Comparison of ENCODE assay signal across 1 fruit fly cellular context in the genomic region with DNA sequence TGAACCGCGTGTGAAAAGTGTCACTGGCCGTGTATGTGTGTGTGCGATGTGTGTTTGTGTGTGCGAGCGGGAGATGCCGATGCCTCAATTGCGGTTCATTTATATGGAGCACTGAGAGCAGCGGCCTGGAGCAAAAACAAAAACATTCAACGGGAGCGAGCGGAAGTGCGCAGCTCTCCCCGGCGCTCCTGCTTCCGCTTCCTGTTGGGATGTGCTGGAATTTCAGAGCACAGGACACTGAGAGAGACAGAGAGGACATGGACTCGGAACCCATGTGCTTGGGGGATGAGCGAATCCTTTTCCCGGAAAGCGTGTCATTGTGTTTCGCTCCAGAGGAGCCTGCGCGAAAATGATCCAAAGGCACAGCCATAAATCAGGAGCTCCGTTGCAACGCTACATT.
TF ChIP-seq lines count a peak whose summit lies in the region.

No protein-coding gene starts in this region.

TF ChIP-seq in whole organism, embryonic, 481 proteins besides CTCF, POLR2A, EP300 and RAD21 (continued from another document and continues in another):
- TF ChIP-seq CG7987 (GFP tag; optimal IDR thresholded peaks at IDR 0.05; lab: Kevin White, UChicago) (peak; percentile 48), Ada2b (GFP tag; IDR thresholded peaks at IDR 0.05; lab: Robert Waterston, UW) (no peak), CG6854 (GFP tag; optimal IDR thresholded peaks at IDR 0.05; lab: Kevin White, UChicago) (peak; percentile 56), jing (GFP tag; optimal IDR thresholded peaks at IDR 0.05; lab: Kevin White, UChicago) (no peak), Fer3 (tag; optimal IDR thresholded peaks at IDR 0.05; lab: Kevin White, UChicago) (peak; percentile 10), twi (tag; optimal IDR thresholded peaks at IDR 0.05; lab: Kevin White, UChicago) (no peak), Atf-2 (GFP tag; optimal IDR thresholded peaks at IDR 0.05; lab: Kevin White, UChicago) (no peak), gcm2 (GFP tag; optimal IDR thresholded peaks at IDR 0.05; lab: Kevin White, UChicago) (no peak), CG16863 (GFP tag; optimal IDR thresholded peaks at IDR 0.05; lab: Kevin White, UChicago) (no peak), Dfd (GFP tag; optimal IDR thresholded peaks at IDR 0.05; lab: Kevin White, UChicago) (no peak), yki (optimal IDR thresholded peaks at IDR 0.05; lab: Kevin White, UChicago) (no peak), stc (GFP tag; IDR thresholded peaks at IDR 0.05; lab: Robert Waterston, UW) (peak; percentile 15; the same call in 1 of the 2 replicates), CG34224 (GFP tag; IDR thresholded peaks at IDR 0.05; lab: Robert Waterston, UW; ENCODE audit: partially characterized antibody) (no peak), sob (GFP tag; IDR thresholded peaks at IDR 0.05; lab: Robert Waterston, UW) (no peak), CG10267 (tag; optimal IDR thresholded peaks at IDR 0.05; lab: Kevin White, UChicago) (no peak), NC2β (GFP tag; optimal IDR thresholded peaks at IDR 0.05; lab: Kevin White, UChicago) (no peak), ase (GFP tag; IDR thresholded peaks at IDR 0.05; lab: Robert Waterston, UW) (no peak), CG3847 (GFP tag; IDR thresholded peaks at IDR 0.05; lab: Robert Waterston, UW) (no peak), ATbp (GFP tag; optimal IDR thresholded peaks at IDR 0.05; lab: Kevin White, UChicago) (peak; percentile 57), CG2202 (tag; optimal IDR thresholded peaks at IDR 0.05; lab: Kevin White, UChicago) (no peak), CG3065 (GFP tag; optimal IDR thresholded peaks at IDR 0.05; lab: Kevin White, UChicago) (no peak), Neu2 (GFP tag; optimal IDR thresholded peaks at IDR 0.05; lab: Kevin White, UChicago; ENCODE audit: borderline replicate concordance) (no peak), E2f2 (GFP tag; IDR thresholded peaks at IDR 0.05; lab: Robert Waterston, UW) (0 out of 2 replicates have a peak, but pooled peaks have one; percentile 13), pfk (GFP tag; optimal IDR thresholded peaks at IDR 0.05; lab: Kevin White, UChicago) (peak; percentile 68), Dp (GFP tag; optimal IDR thresholded peaks at IDR 0.05; lab: Kevin White, UChicago) (no peak), zen2 (GFP tag; IDR thresholded peaks at IDR 0.05; lab: Robert Waterston, UW; ENCODE audit: partially characterized antibody) (no peak), ara (GFP tag; IDR thresholded peaks at IDR 0.05; lab: Robert Waterston, UW) (no peak), ash1 (GFP tag; optimal IDR thresholded peaks at IDR 0.05; lab: Kevin White, UChicago) (no peak), CG11504 (tag; optimal IDR thresholded peaks at IDR 0.05; lab: Kevin White, UChicago) (no peak), CG7928 (GFP tag; optimal IDR thresholded peaks at IDR 0.05; lab: Kevin White, UChicago) (no peak), ken (GFP tag; IDR thresholded peaks at IDR 0.05; lab: Robert Waterston, UW) (0 out of 3 replicates have a peak, but pooled peaks have one; percentile 22), lmd (GFP tag; IDR thresholded peaks at IDR 0.05; lab: Robert Waterston, UW) (no peak), dimm (GFP tag; IDR thresholded peaks at IDR 0.05; lab: Robert Waterston, UW) (no peak), corto (GFP tag; optimal IDR thresholded peaks at IDR 0.05; lab: Kevin White, UChicago) (no peak), CG15601 (tag; optimal IDR thresholded peaks at IDR 0.05; lab: Kevin White, UChicago) (no peak), Med (GFP tag; lab: Kevin White, UChicago) (peak; percentile 56), GATAe (GFP tag; conservative IDR thresholded peaks at IDR 0.05; lab: Robert Waterston, UW) (no peak), Asciz (GFP tag; optimal IDR thresholded peaks at IDR 0.05; lab: Kevin White, UChicago) (no peak), pan (optimal IDR thresholded peaks at IDR 0.05; lab: Kevin White, UChicago) (no peak), pan (GFP tag; optimal IDR thresholded peaks at IDR 0.05 in 1 of 2, IDR thresholded peaks at IDR 0.05 in 1 of 2) (no peak), Hr51 (GFP tag; optimal IDR thresholded peaks at IDR 0.05; lab: Kevin White, UChicago) (no peak), bsh (GFP tag; optimal IDR thresholded peaks at IDR 0.05; lab: Kevin White, UChicago) (no peak), Hsf (GFP tag; optimal IDR thresholded peaks at IDR 0.05; lab: Kevin White, UChicago) (no peak), CG7839 (tag; optimal IDR thresholded peaks at IDR 0.05; lab: Kevin White, UChicago) (no peak), YL-1 (GFP tag; optimal IDR thresholded peaks at IDR 0.05; lab: Kevin White, UChicago) (peak; percentile 29), CrebB (tag; optimal IDR thresholded peaks at IDR 0.05; lab: Kevin White, UChicago) (no peak), psq (GFP tag; optimal IDR thresholded peaks at IDR 0.05; lab: Kevin White, UChicago) (no peak), Ssrp (tag; optimal IDR thresholded peaks at IDR 0.05; lab: Kevin White, UChicago) (no peak), Lim3 (GFP tag; IDR thresholded peaks at IDR 0.05; lab: Robert Waterston, UW) (no peak), odd (GFP tag; optimal IDR thresholded peaks at IDR 0.05; lab: Kevin White, UChicago) (peak; percentile 71), crp (GFP tag; optimal IDR thresholded peaks at IDR 0.05; lab: Kevin White, UChicago) (no peak), CG17328 (GFP tag; IDR thresholded peaks at IDR 0.05; lab: Robert Waterston, UW) (no peak), CG6791 (GFP tag; IDR thresholded peaks at IDR 0.05; lab: Robert Waterston, UW; ENCODE audit: partially characterized antibody) (no peak), Mad (GFP tag; optimal IDR thresholded peaks at IDR 0.05; lab: Kevin White, UChicago) (no peak), CG3726 (GFP tag; IDR thresholded peaks at IDR 0.05; lab: Robert Waterston, UW) (no peak), CG10321 (GFP tag; IDR thresholded peaks at IDR 0.05; lab: Robert Waterston, UW) (no peak), CG9215 (GFP tag; IDR thresholded peaks at IDR 0.05; lab: Robert Waterston, UW) (no peak), B-H2 (GFP tag; optimal IDR thresholded peaks at IDR 0.05; lab: Kevin White, UChicago) (peak; percentile 28), kah (GFP tag; optimal IDR thresholded peaks at IDR 0.05; lab: Kevin White, UChicago) (no peak), emc (GFP tag; optimal IDR thresholded peaks at IDR 0.05; lab: Kevin White, UChicago) (no peak), CG2889 (GFP tag; IDR thresholded peaks at IDR 0.05; lab: Robert Waterston, UW) (no peak), MTF-1 (GFP tag; optimal IDR thresholded peaks at IDR 0.05; lab: Kevin White, UChicago; ENCODE audit: borderline replicate concordance) (peak; percentile 46), Optix (GFP tag; IDR thresholded peaks at IDR 0.05; lab: Robert Waterston, UW) (no peak), sd (tag; optimal IDR thresholded peaks at IDR 0.05; lab: Kevin White, UChicago) (peak; percentile 56), CG11093 (GFP tag; IDR thresholded peaks at IDR 0.05; lab: Robert Waterston, UW) (no peak), eyg (GFP tag; optimal IDR thresholded peaks at IDR 0.05; lab: Kevin White, UChicago) (no peak), Hr39 (optimal IDR thresholded peaks at IDR 0.05; lab: Kevin White, UChicago) (no peak), CG32772 (GFP tag; IDR thresholded peaks at IDR 0.05; lab: Robert Waterston, UW) (no peak), gce (GFP tag; IDR thresholded peaks at IDR 0.05; lab: Robert Waterston, UW) (no peak; the same call in 2 of the 3 replicates), CG12155 (GFP tag; optimal IDR thresholded peaks at IDR 0.05; lab: Kevin White, UChicago) (no peak), Sox100B (GFP tag; optimal IDR thresholded peaks at IDR 0.05; lab: Kevin White, UChicago) (no peak), CG1024 (GFP tag; IDR thresholded peaks at IDR 0.05; lab: Robert Waterston, UW) (no peak), CG13775 (GFP tag; optimal IDR thresholded peaks at IDR 0.05; lab: Kevin White, UChicago) (no peak), Chrac-16 (GFP tag; optimal IDR thresholded peaks at IDR 0.05; lab: Kevin White, UChicago) (no peak), CG1603 (tag; optimal IDR thresholded peaks at IDR 0.05; lab: Kevin White, UChicago) (no peak), caup (GFP tag; optimal IDR thresholded peaks at IDR 0.05; lab: Kevin White, UChicago; ENCODE audit: severe bottlenecking) (peak; percentile 68), CG31365 (tag; optimal IDR thresholded peaks at IDR 0.05; lab: Kevin White, UChicago) (peak; percentile 50), CG17385 (GFP tag; optimal IDR thresholded peaks at IDR 0.05; lab: Kevin White, UChicago) (peak; percentile 41), gro (GFP tag; optimal IDR thresholded peaks at IDR 0.05; lab: Kevin White, UChicago) (no peak), CG10543 (GFP tag; optimal IDR thresholded peaks at IDR 0.05; lab: Kevin White, UChicago) (peak; percentile 67), ems (GFP tag; optimal IDR thresholded peaks at IDR 0.05; lab: Kevin White, UChicago) (no peak), CG6272 (GFP tag; IDR thresholded peaks at IDR 0.05; lab: Robert Waterston, UW) (no peak), CG5180 (GFP tag; optimal IDR thresholded peaks at IDR 0.05; lab: Kevin White, UChicago) (peak; percentile 26), Lpt (GFP tag; optimal IDR thresholded peaks at IDR 0.05; lab: Kevin White, UChicago) (no peak), sug (tag; optimal IDR thresholded peaks at IDR 0.05; lab: Kevin White, UChicago) (no peak), insv (GFP tag; optimal IDR thresholded peaks at IDR 0.05; lab: Kevin White, UChicago) (peak in 1 of 2 experiments; percentile 15), CG9609 (GFP tag; optimal IDR thresholded peaks at IDR 0.05; lab: Kevin White, UChicago) (no peak), CG3995 (GFP tag; optimal IDR thresholded peaks at IDR 0.05; lab: Kevin White, UChicago) (no peak), zf30C (GFP tag; optimal IDR thresholded peaks at IDR 0.05; lab: Kevin White, UChicago) (peak; percentile 23), jumu (GFP tag; optimal IDR thresholded peaks at IDR 0.05; lab: Kevin White, UChicago) (no peak), CG10959 (GFP tag; IDR thresholded peaks at IDR 0.05; lab: Robert Waterston, UW) (no peak), CG14860 (GFP tag; IDR thresholded peaks at IDR 0.05; lab: Robert Waterston, UW; ENCODE audit: partially characterized antibody) (no peak), CG14667 (GFP tag; IDR thresholded peaks at IDR 0.05; lab: Robert Waterston, UW) (no peak), abd-A (tag; optimal IDR thresholded peaks at IDR 0.05; lab: Kevin White, UChicago) (peak; percentile 67), CG4360 (GFP tag; IDR thresholded peaks at IDR 0.05; lab: Robert Waterston, UW) (no peak), CG30431 (GFP tag; optimal IDR thresholded peaks at IDR 0.05; lab: Kevin White, UChicago) (no peak), CG12219 (GFP tag; optimal IDR thresholded peaks at IDR 0.05; lab: Kevin White, UChicago) (no peak), CG8290 (GFP tag; optimal IDR thresholded peaks at IDR 0.05; lab: Kevin White, UChicago) (no peak), CG8290 (tag; optimal IDR thresholded peaks at IDR 0.05; lab: Kevin White, UChicago) (peak in 1 of 2 experiments; percentile 53), otp (GFP tag; IDR thresholded peaks at IDR 0.05; lab: Robert Waterston, UW) (0 out of 3 replicates have a peak, but pooled peaks have one; percentile 27), CG17361 (GFP tag; IDR thresholded peaks at IDR 0.05; lab: Robert Waterston, UW) (no peak), Usf (GFP tag; optimal IDR thresholded peaks at IDR 0.05; lab: Kevin White, UChicago) (no peak), Elba2 (GFP tag; optimal IDR thresholded peaks at IDR 0.05; lab: Kevin White, UChicago) (no peak), scrt (GFP tag; optimal IDR thresholded peaks at IDR 0.05; lab: Kevin White, UChicago) (peak; percentile 52), Six4 (GFP tag; optimal IDR thresholded peaks at IDR 0.05; lab: Kevin White, UChicago) (no peak), CG12299 (tag; optimal IDR thresholded peaks at IDR 0.05; lab: Kevin White, UChicago) (no peak), CG2875 (GFP tag; optimal IDR thresholded peaks at IDR 0.05; lab: Kevin White, UChicago) (no peak), fru (optimal IDR thresholded peaks at IDR 0.05; lab: Kevin White, UChicago) (no peak), gt (GFP tag; IDR thresholded peaks at IDR 0.05; lab: Robert Waterston, UW) (no peak), lilli (GFP tag; optimal IDR thresholded peaks at IDR 0.05; lab: Kevin White, UChicago) (no peak), CG6254 (GFP tag; optimal IDR thresholded peaks at IDR 0.05; lab: Kevin White, UChicago) (peak; percentile 51), Bteb2 (GFP tag; optimal IDR thresholded peaks at IDR 0.05; lab: Kevin White, UChicago) (no peak), CG11398 (GFP tag; optimal IDR thresholded peaks at IDR 0.05; lab: Kevin White, UChicago) (no peak), CG11723 (GFP tag; optimal IDR thresholded peaks at IDR 0.05; lab: Kevin White, UChicago) (no peak), Taf1 (GFP tag; IDR thresholded peaks at IDR 0.05; lab: Robert Waterston, UW) (no peak), CG5953 (GFP tag; IDR thresholded peaks at IDR 0.05; lab: Robert Waterston, UW) (no peak), CG11456 (GFP tag; IDR thresholded peaks at IDR 0.05; lab: Robert Waterston, UW) (0 out of 3 replicates have a peak, but pooled peaks have one; percentile 8), ap (GFP tag; IDR thresholded peaks at IDR 0.05; lab: Robert Waterston, UW) (no peak), CG16779 (GFP tag; IDR thresholded peaks at IDR 0.05; lab: Robert Waterston, UW) (0 out of 2 replicates have a peak, but pooled peaks have one; percentile 10), bowl (GFP tag; IDR thresholded peaks at IDR 0.05; lab: Robert Waterston, UW) (no peak), nerfin-1 (tag; optimal IDR thresholded peaks at IDR 0.05; lab: Kevin White, UChicago) (peak; percentile 93), Gug (GFP tag; IDR thresholded peaks at IDR 0.05; lab: Robert Waterston, UW) (no peak), gsb-n (tag; optimal IDR thresholded peaks at IDR 0.05; lab: Kevin White, UChicago) (no peak), CG14441 (GFP tag; IDR thresholded peaks at IDR 0.05; lab: Robert Waterston, UW) (no peak), Ptx1 (GFP tag; IDR thresholded peaks at IDR 0.05; lab: Robert Waterston, UW) (no peak), CG4282 (GFP tag; optimal IDR thresholded peaks at IDR 0.05; lab: Kevin White, UChicago) (no peak), Ravus (GFP tag; IDR thresholded peaks at IDR 0.05; lab: Robert Waterston, UW) (no peak), CoRest (tag; optimal IDR thresholded peaks at IDR 0.05; lab: Kevin White, UChicago) (no peak), stwl (tag; optimal IDR thresholded peaks at IDR 0.05; lab: Kevin White, UChicago) (no peak), HmgZ (tag; optimal IDR thresholded peaks at IDR 0.05; lab: Kevin White, UChicago) (no peak), D19B (GFP tag; optimal IDR thresholded peaks at IDR 0.05; lab: Kevin White, UChicago) (no peak), Ets65A (GFP tag; lab: Kevin White, UChicago) (peak; percentile 70)
